Worm (Caenorhabditis elegans): Measurements from ENCODE around the gene R10E4.11.

- TF ChIP-seq aptf-3 (GFP tag; IDR thresholded peaks at IDR 0.05) (no peak), mcd-1 (GFP tag; IDR thresholded peaks at IDR 0.05) (no peak), F49E8.2 (tag; optimal IDR thresholded peaks at IDR 0.05; ENCODE audit: insufficient read depth) (no peak), unc-62 (GFP tag; optimal IDR thresholded peaks at IDR 0.05) (no peak), nfya-1 (tag; optimal IDR thresholded peaks at IDR 0.05; ENCODE audit: borderline replicate concordance, insufficient read depth) (no peak), B0019.2 (GFP tag; conservative IDR thresholded peaks at IDR 0.05) (no peak)
Measured at ce11 chrIII:4247571-4247970, 53.3 kb downstream of the R10E4.11 start, which contains the start of gene Y44F5A.1.

Measured in whole organism, young adult.